Worm (Caenorhabditis elegans): ENCODE data around the gene cdk-11.1.

DNA sequence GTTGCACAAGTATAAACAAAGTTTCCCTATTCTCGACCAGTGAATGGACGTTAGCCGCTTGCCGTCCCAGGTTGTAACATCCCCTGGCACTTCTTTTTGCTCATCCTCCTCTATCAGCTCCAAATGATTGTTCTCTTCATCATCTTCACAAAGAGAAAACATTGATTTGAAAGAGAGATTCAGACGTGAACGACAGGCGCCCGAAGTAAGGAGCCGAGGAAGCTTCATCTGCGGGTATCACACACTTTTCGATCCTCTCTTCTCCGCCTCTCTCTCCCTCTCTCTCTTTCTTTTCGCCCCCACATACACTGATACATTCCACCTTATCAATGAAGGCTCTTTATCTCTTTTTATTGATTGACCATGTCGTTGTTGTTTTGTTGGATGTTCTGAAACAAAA lies 23.7 kb downstream of the cdk-11.1 start:
- TF ChIP-seq nhr-12 (tag; optimal IDR thresholded peaks at IDR 0.05) (no peak), unc-39 (tag; optimal IDR thresholded peaks at IDR 0.05) (no peak), aly-2 (tag; optimal IDR thresholded peaks at IDR 0.05) (no peak), ztf-11 (tag; optimal IDR thresholded peaks at IDR 0.05) (no peak), skn-1 (tag; optimal IDR thresholded peaks at IDR 0.05) (no peak), fkh-10 (GFP tag; optimal IDR thresholded peaks at IDR 0.05) (no peak), ceh-9 (tag; optimal IDR thresholded peaks at IDR 0.05) (no peak), unc-62 (GFP tag; optimal IDR thresholded peaks at IDR 0.05) (no peak)

Data from whole organism, L3 larva.